Worm (Caenorhabditis elegans) whole organism, L1 larva: ENCODE data around the gene K09C6.8.
"Not testable (repeated sequence)": the region's sequence is repeated elsewhere in the genome, so short reads cannot be mapped to it uniquely, and the experiment has no call there.

Experiments
- C16A3.4 ChIP-seq: fragments of 150-350 bp; optimal IDR thresholded peaks from 2 replicates; lab custom pipeline; 2014; ENCODE audit warnings: missing biosample characterization, missing genetic modification characterization
- C34B4.2 ChIP-seq: sonication (generic microtip); optimal IDR thresholded peaks from 2 replicates; lab custom pipeline; 2017; ENCODE audit warnings: mild to moderate bottlenecking, missing genetic modification characterization, missing compliant biosample characterization
- F16B12.6 ChIP-seq: fragments of 150-350 bp; optimal IDR thresholded peaks from 2 replicates; lab custom pipeline; 2014; ENCODE audit warnings: missing biosample characterization, missing genetic modification characterization
- aha-1 ChIP-seq: fragments of 150-350 bp; optimal IDR thresholded peaks from 2 replicates; lab custom pipeline; 2014; ENCODE audit warnings: missing biosample characterization, missing genetic modification characterization
- aly-2 ChIP-seq: fragments of 150-350 bp; optimal IDR thresholded peaks from 2 replicates; lab custom pipeline; 2014; ENCODE audit warnings: missing biosample characterization, missing genetic modification characterization
- ama-1 ChIP-seq: fragments of 150-350 bp; optimal IDR thresholded peaks from 2 replicates; lab custom pipeline; 2014
- ceh-8 ChIP-seq: fragments of 200-800 bp; sonication (Bioruptor generic); optimal IDR thresholded peaks from 2 replicates; lab custom pipeline; 2018; ENCODE audit warnings: mild to moderate bottlenecking, missing genetic modification characterization, moderate library complexity, missing compliant biosample characterization
- dsc-1 ChIP-seq: sonication (generic microtip); optimal IDR thresholded peaks from 2 replicates; lab custom pipeline; 2016; ENCODE audit warnings: mild to moderate bottlenecking, missing genetic modification characterization, missing compliant biosample characterization
- efl-1 ChIP-seq, 4 experiments: fragments of 150-350 bp; optimal IDR thresholded peaks in 3 of 4; peaks in 1 of 4; 1 replicate in 1 of 4; 2 replicates in 3 of 4; lab custom pipeline; 2014; ENCODE audit warnings: missing biosample characterization in 2 of 4, missing genetic modification characterization in 2 of 4, missing genetic modification reagents in 2 of 4
- elt-2 ChIP-seq: sonication (generic microtip); optimal IDR thresholded peaks from 2 replicates; lab custom pipeline; 2016; ENCODE audit warnings: missing genetic modification characterization, mild to moderate bottlenecking, inconsistent platforms, missing compliant biosample characterization, missing genetic modification reagents
- elt-3 ChIP-seq, 6 experiments: fragments of 150-350 bp in 1 of 6; sonication (generic microtip); optimal IDR thresholded peaks; 2 replicates each; lab custom pipeline; 2017 to 2018; ENCODE audit warnings: missing biosample characterization in 6 of 6, missing genetic modification characterization in 6 of 6, inconsistent platforms in 1 of 6
- hlh-17 ChIP-seq: fragments of 200-800 bp; sonication (Bioruptor generic); optimal IDR thresholded peaks from 2 replicates; lab custom pipeline; 2018; ENCODE audit warnings: missing genetic modification characterization, mild to moderate bottlenecking, missing compliant biosample characterization, moderate library complexity, borderline replicate concordance
- irx-1 ChIP-seq: sonication (generic microtip); optimal IDR thresholded peaks from 2 replicates; lab custom pipeline; 2016; ENCODE audit warnings: missing genetic modification characterization, missing compliant biosample characterization
- isw-1 ChIP-seq: fragments of 200-800 bp; sonication (Bioruptor generic); IDR thresholded peaks from 2 replicates; pipeline ENCODE4 v1.3.6; 2022; ENCODE audit warnings: missing genetic modification characterization, missing compliant biosample characterization
- lin-15B ChIP-seq: fragments of 150-350 bp; sonication (generic microtip); optimal IDR thresholded peaks from 3 replicates; lab custom pipeline; 2014; ENCODE audit warnings: missing biosample characterization, missing genetic modification characterization
- lir-3 ChIP-seq: sonication (generic microtip); optimal IDR thresholded peaks from 2 replicates; lab custom pipeline; 2016; ENCODE audit warnings: mild to moderate bottlenecking, missing genetic modification characterization, moderate library complexity, missing compliant biosample characterization; ENCODE audit not compliant: poor library complexity
- nhr-20 ChIP-seq: sonication (generic microtip); optimal IDR thresholded peaks from 2 replicates; lab custom pipeline; 2016; ENCODE audit warnings: mild to moderate bottlenecking, missing genetic modification characterization, missing compliant biosample characterization
- nhr-71 ChIP-seq: sonication (generic microtip); optimal IDR thresholded peaks from 2 replicates; lab custom pipeline; 2016; ENCODE audit warnings: mild to moderate bottlenecking, missing genetic modification characterization, moderate library complexity, missing compliant biosample characterization
- nhr-77 ChIP-seq: fragments of 150-350 bp; optimal IDR thresholded peaks from 2 replicates; lab custom pipeline; 2014; ENCODE audit warnings: missing biosample characterization, missing genetic modification characterization
- nhr-84 ChIP-seq: sonication (generic microtip); optimal IDR thresholded peaks from 2 replicates; lab custom pipeline; 2017; ENCODE audit warnings: missing biosample characterization, missing genetic modification characterization
- nhr-85 ChIP-seq: sonication (generic microtip); peaks from one replicate; lab custom pipeline; 2016; ENCODE audit warnings: missing genetic modification characterization, inconsistent platforms, missing compliant biosample characterization
- nhr-90 ChIP-seq: sonication (generic microtip); optimal IDR thresholded peaks from 2 replicates; lab custom pipeline; 2016; ENCODE audit warnings: mild to moderate bottlenecking, missing genetic modification characterization, missing compliant biosample characterization; ENCODE audit not compliant: poor library complexity
- pag-3 ChIP-seq: sonication (generic microtip); optimal IDR thresholded peaks from 2 replicates; lab custom pipeline; 2017; ENCODE audit warnings: missing genetic modification characterization, mild to moderate bottlenecking, missing compliant biosample characterization, antibody characterized with exemption, borderline replicate concordance; ENCODE audit not compliant: insufficient read depth
- pax-3 ChIP-seq: fragments of 200-800 bp; sonication (Bioruptor generic); optimal IDR thresholded peaks from 2 replicates; lab custom pipeline; 2018; ENCODE audit warnings: mild to moderate bottlenecking, missing genetic modification characterization, moderate library complexity, missing compliant biosample characterization
- rnt-1 ChIP-seq: sonication (generic microtip); optimal IDR thresholded peaks from 2 replicates; lab custom pipeline; 2016; ENCODE audit warnings: mild to moderate bottlenecking, missing genetic modification characterization, moderate library complexity, missing compliant biosample characterization
- skn-1 ChIP-seq: fragments of 150-350 bp; optimal IDR thresholded peaks from 2 replicates; lab custom pipeline; 2014; ENCODE audit warnings: missing biosample characterization, missing genetic modification characterization
- sox-4 ChIP-seq: sonication (generic microtip); optimal IDR thresholded peaks from 2 replicates; lab custom pipeline; 2016; ENCODE audit warnings: missing genetic modification characterization, missing compliant biosample characterization
- sptf-1 ChIP-seq: fragments of 150-350 bp; optimal IDR thresholded peaks from 2 replicates; lab custom pipeline; 2014; ENCODE audit warnings: missing biosample characterization, missing genetic modification characterization
- sup-37 ChIP-seq: fragments of 200-800 bp; sonication (Bioruptor generic); optimal IDR thresholded peaks from 2 replicates; lab custom pipeline; 2018; ENCODE audit warnings: mild to moderate bottlenecking, missing genetic modification characterization, missing compliant biosample characterization
- tbx-2 ChIP-seq: sonication (generic microtip); optimal IDR thresholded peaks from 2 replicates; lab custom pipeline; 2016; ENCODE audit warnings: missing genetic modification characterization, missing compliant biosample characterization
- unc-62 ChIP-seq: fragments of 150-350 bp; optimal IDR thresholded peaks from 2 replicates; lab custom pipeline; 2014; ENCODE audit warnings: missing biosample characterization, missing genetic modification reagents, missing genetic modification characterization
- unc-86 ChIP-seq: sonication (generic microtip); optimal IDR thresholded peaks from 2 replicates; lab custom pipeline; 2016; ENCODE audit warnings: missing genetic modification characterization, missing compliant biosample characterization
- unc-98 ChIP-seq: fragments of 200-800 bp; sonication (Bioruptor generic); IDR thresholded peaks from 2 replicates; pipeline ENCODE4 v1.3.6; 2022; ENCODE audit warnings: missing genetic modification characterization, missing compliant biosample characterization
- xbp-1 ChIP-seq: sonication (generic microtip); optimal IDR thresholded peaks from 2 replicates; lab custom pipeline; 2016; ENCODE audit warnings: missing genetic modification characterization, missing compliant biosample characterization
- zag-1 ChIP-seq: fragments of 150-350 bp; optimal IDR thresholded peaks from 2 replicates; lab custom pipeline; 2014; ENCODE audit warnings: missing biosample characterization, missing genetic modification characterization
- zip-4 ChIP-seq: fragments of 200-800 bp; sonication (Bioruptor generic); optimal IDR thresholded peaks from 2 replicates; lab custom pipeline; 2018; ENCODE audit warnings: mild to moderate bottlenecking, missing genetic modification characterization, moderate library complexity, missing compliant biosample characterization
- ztf-11 ChIP-seq, 2 experiments: sonication (generic microtip); optimal IDR thresholded peaks; 2 replicates each; lab custom pipeline; 2016 to 2017; ENCODE audit warnings: missing genetic modification characterization in 2 of 2, missing biosample characterization in 1 of 2, missing compliant biosample characterization in 1 of 2
- ztf-4 ChIP-seq: fragments of 150-350 bp; optimal IDR thresholded peaks from 2 replicates; lab custom pipeline; 2014; ENCODE audit warnings: missing biosample characterization, missing genetic modification characterization

The K09C6.8 gene

ce11 chrV:843118-843517 lies at the start of gene K09C6.8:
TSS of gene K09C6.8 (minus strand) at chrV:843218.
- not testable (repeated sequence) for TF ChIP-seq efl-1 (optimal IDR thresholded peaks at IDR 0.05; lab: Kevin White, UChicago); efl-1 (GFP tag; optimal IDR thresholded peaks at IDR 0.05 in 1 of 2; lab: Kevin White, UChicago); elt-3 (tag; optimal IDR thresholded peaks at IDR 0.05; lab: Kevin White, UChicago); xbp-1 (tag; lab: Kevin White, UChicago)

- not testable (repeated sequence) for TF ChIP-seq C34B4.2 (tag; lab: Kevin White, UChicago); isw-1 (GFP tag; lab: Robert Waterston, UW); zag-1 (tag; lab: Kevin White, UChicago)
These were observed 47.8 kb upstream of the K09C6.8 start, which contains the start of gene srlf-22 for ce11 chrV:890835-891234. TSS of gene srlf-22 (plus strand) at chrV:891135.

ce11 chrV:890423-890822 lies 47.4 kb upstream of the K09C6.8 start, which contains the start of gene srlf-21:
TSS of gene srlf-21 (minus strand) at chrV:890523.
- TF ChIP-seq sox-4 (no peak), elt-3 (tag; optimal IDR thresholded peaks at IDR 0.05; lab: Kevin White, UChicago) (no peak), efl-1 (optimal IDR thresholded peaks at IDR 0.05; lab: Kevin White, UChicago) (no peak), efl-1 (GFP tag; optimal IDR thresholded peaks at IDR 0.05 in 1 of 2; lab: Kevin White, UChicago) (no peak)

- TF ChIP-seq nhr-20 (tag; lab: Kevin White, UChicago) (no peak), skn-1 (tag; lab: Kevin White, UChicago) (no peak), ztf-11 (tag; optimal IDR thresholded peaks at IDR 0.05; lab: Kevin White, UChicago) (no peak), sup-37 (GFP tag; lab: Kevin White, UChicago) (no peak), nhr-77 (tag; lab: Kevin White, UChicago) (no peak), nhr-71 (tag; lab: Kevin White, UChicago) (no peak), irx-1 (no peak), lir-3 (tag; lab: Kevin White, UChicago) (no peak), unc-62 (GFP tag; lab: Kevin White, UChicago) (no peak), pag-3 (tag; lab: Kevin White, UChicago) (no peak), lin-15B (tag; lab: Kevin White, UChicago) (no peak), ceh-8 (GFP tag; lab: Kevin White, UChicago) (no peak)
These were observed 46.2 kb upstream of the K09C6.8 start, which contains the start of gene T02B11.6 for ce11 chrV:889216-889615. TSS of gene T02B11.6 (minus strand) at chrV:889316.

DNA sequence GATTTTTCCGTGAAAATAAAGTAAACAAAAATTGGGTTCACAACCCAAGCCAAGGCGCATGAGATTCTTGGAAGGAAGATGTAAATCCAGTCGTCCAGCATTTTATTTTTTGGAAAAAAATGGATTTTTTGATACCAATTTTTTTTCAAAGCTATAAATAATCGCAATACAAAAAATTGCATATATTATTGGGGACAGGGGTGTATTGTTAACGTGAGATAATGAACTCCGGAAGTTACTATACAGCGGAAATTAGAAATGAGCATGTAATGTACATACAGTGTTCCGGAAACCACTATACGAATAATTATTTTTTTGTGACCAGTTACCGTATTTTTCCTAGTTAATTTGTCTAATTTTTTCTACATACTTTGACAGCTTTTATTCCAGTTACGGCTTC lies 41.3 kb upstream of the K09C6.8 start, which contains the start of gene srj-38:
Gene srj-38, minus strand, starts transcription at position 101 of the 400 bp plus-strand sequence.
- TF ChIP-seq pax-3 (no peak), nhr-90 (tag; lab: Kevin White, UChicago) (no peak), hlh-17 (no peak), tbx-2 (tag; lab: Kevin White, UChicago) (no peak), aly-2 (tag; lab: Kevin White, UChicago) (no peak), dsc-1 (tag; lab: Kevin White, UChicago) (no peak), unc-98 (GFP tag; lab: Robert Waterston, UW) (no peak), nhr-84 (tag; lab: Kevin White, UChicago) (no peak), C34B4.2 (tag; lab: Kevin White, UChicago) (no peak), ama-1 (lab: Kevin White, UChicago) (no peak), ztf-4 (tag; lab: Kevin White, UChicago) (no peak), pag-3 (tag; lab: Kevin White, UChicago) (no peak), zip-4 (GFP tag; lab: Kevin White, UChicago) (no peak)

DNA sequence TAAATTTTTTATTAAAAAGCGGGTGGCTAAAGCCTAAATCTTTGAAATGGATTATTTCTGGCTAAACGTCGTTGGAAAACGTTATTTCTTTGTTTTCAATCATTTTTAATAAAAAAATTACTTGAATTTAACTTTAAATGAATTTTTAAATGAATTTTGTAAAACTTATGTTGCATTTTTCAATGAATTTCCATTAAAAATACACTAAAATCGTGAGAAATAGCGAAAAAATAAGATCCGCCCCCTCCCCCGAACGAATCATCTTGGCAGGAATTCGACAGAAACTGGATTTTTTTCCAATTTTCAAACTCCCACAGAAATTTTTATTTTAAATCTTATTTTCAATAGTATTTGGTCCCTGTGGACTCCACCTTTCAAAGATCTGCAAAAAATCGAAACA lies 36.2 kb upstream of the K09C6.8 start, which contains the start of gene srg-53:
Gene srg-53, plus strand, starts transcription at position 301 of the 400 bp plus-strand sequence.
- TF ChIP-seq elt-3 (tag; optimal IDR thresholded peaks at IDR 0.05; lab: Kevin White, UChicago) (no peak), aha-1 (tag; lab: Kevin White, UChicago) (no peak), sox-4 (no peak), irx-1 (no peak), F16B12.6 (no peak), elt-2 (no peak), C16A3.4 (tag; lab: Kevin White, UChicago) (no peak), rnt-1 (tag; lab: Kevin White, UChicago) (no peak), unc-86 (tag; lab: Kevin White, UChicago) (no peak), nhr-90 (tag; lab: Kevin White, UChicago) (no peak), nhr-85 (tag; lab: Kevin White, UChicago) (no peak), sptf-1 (no peak)
